Fruit fly (Drosophila melanogaster): ENCODE results near the gene Sfmbt.
A peak's percentile ranks its signal among the peaks of the same experiment; 100 is the strongest.

Gene Sfmbt

DNA sequence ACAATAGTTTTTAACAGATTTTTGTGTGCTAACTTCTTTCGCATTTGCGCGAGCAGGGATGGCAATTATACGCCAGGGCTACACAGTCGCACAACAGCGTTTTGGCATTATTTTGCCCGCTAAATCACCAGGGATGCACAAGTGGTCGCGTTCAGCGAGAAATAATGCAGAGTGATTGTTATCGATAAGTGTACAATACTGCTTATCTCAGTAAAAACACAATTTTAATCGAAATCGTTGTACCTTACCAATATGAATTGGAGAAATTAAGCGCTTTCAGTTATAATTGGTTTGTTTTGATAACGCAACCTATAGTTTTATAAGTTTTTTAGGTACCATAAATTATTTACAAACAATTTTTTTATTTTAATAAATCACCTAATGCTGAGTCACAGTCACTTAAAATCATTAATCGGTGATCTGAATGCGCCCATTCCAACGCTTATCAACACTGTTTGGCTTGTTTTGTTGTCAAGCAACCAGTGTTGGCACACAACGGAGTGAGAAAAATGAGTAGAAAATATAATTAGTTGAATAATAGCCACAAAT, at the start of gene Sfmbt, which contains the start of gene CG5439 (continued):
- no peak for TF ChIP-seq scrt (GFP tag; optimal IDR thresholded peaks at IDR 0.05)
- TF ChIP-seq HLH4C (GFP tag; IDR thresholded peaks at IDR 0.05; ENCODE audit: partially characterized antibody), result peak; percentile 62; the same call in 2 of the 3 replicates
- no peak for TF ChIP-seq CG14860 (GFP tag; IDR thresholded peaks at IDR 0.05; ENCODE audit: partially characterized antibody)
- peak; percentile 54 for TF ChIP-seq ab (GFP tag; optimal IDR thresholded peaks at IDR 0.05)
- no peak for TF ChIP-seq CG31365 (tag; optimal IDR thresholded peaks at IDR 0.05)
- peak; percentile 100 for TF ChIP-seq CG31441 (GFP tag; IDR thresholded peaks at IDR 0.05)
- TF ChIP-seq Elba2 (GFP tag; optimal IDR thresholded peaks at IDR 0.05), result peak; percentile 68
- peak; percentile 81 for TF ChIP-seq CG13424 (tag; optimal IDR thresholded peaks at IDR 0.05)
- TF ChIP-seq Sry-β (GFP tag; optimal IDR thresholded peaks at IDR 0.05), result peak; percentile 80
- peak; percentile 33 for TF ChIP-seq Hmx (GFP tag; optimal IDR thresholded peaks at IDR 0.05)
- TF ChIP-seq CG12659 (GFP tag; optimal IDR thresholded peaks at IDR 0.05), result peak; percentile 94
- no peak for TF ChIP-seq CG8359 (GFP tag; optimal IDR thresholded peaks at IDR 0.05; ENCODE audit: borderline replicate concordance)
- TF ChIP-seq Myb (GFP tag; optimal IDR thresholded peaks at IDR 0.05), result peak; percentile 58
- peak; percentile 61; the same call in 1 of the 2 replicates for TF ChIP-seq CG16779 (GFP tag; IDR thresholded peaks at IDR 0.05)
- TF ChIP-seq CG15479 (GFP tag; optimal IDR thresholded peaks at IDR 0.05), result peak; percentile 97
- TF ChIP-seq Jarid2 (GFP tag; optimal IDR thresholded peaks at IDR 0.05), result no peak
- TF ChIP-seq CoRest (tag; optimal IDR thresholded peaks at IDR 0.05), result peak; percentile 70
- TF ChIP-seq CG7745 (tag; optimal IDR thresholded peaks at IDR 0.05), result no peak
- TF ChIP-seq CG3726 (GFP tag; IDR thresholded peaks at IDR 0.05), result no peak
- TF ChIP-seq CG14965 (GFP tag; optimal IDR thresholded peaks at IDR 0.05; ENCODE audit: borderline replicate concordance), result no peak
- peak; percentile 70 for TF ChIP-seq her (GFP tag; optimal IDR thresholded peaks at IDR 0.05)
- peak; percentile 43; the same call in 1 of the 3 replicates for TF ChIP-seq CG11093 (GFP tag; IDR thresholded peaks at IDR 0.05)
- TF ChIP-seq Bdp1 (GFP tag; optimal IDR thresholded peaks at IDR 0.05), result peak; percentile 67
- peak; percentile 68 for TF ChIP-seq Mes4 (GFP tag; optimal IDR thresholded peaks at IDR 0.05)
- TF ChIP-seq CG6272 (GFP tag; IDR thresholded peaks at IDR 0.05), result peak; percentile 77
- no peak for TF ChIP-seq gsb-n (tag; optimal IDR thresholded peaks at IDR 0.05)
- peak in 1 of 2 experiments; percentile 53 for TF ChIP-seq insv (GFP tag; optimal IDR thresholded peaks at IDR 0.05)
- TF ChIP-seq CG9215 (GFP tag; IDR thresholded peaks at IDR 0.05), result peak; percentile 76
- peak; percentile 74 for TF ChIP-seq CG3065 (GFP tag; optimal IDR thresholded peaks at IDR 0.05)
- TF ChIP-seq CG7372 (GFP tag; IDR thresholded peaks at IDR 0.05), result peak; percentile 46; the same call in 1 of the 2 replicates
- TF ChIP-seq CG6854 (GFP tag; optimal IDR thresholded peaks at IDR 0.05), result peak; percentile 16
- peak; percentile 94 for TF ChIP-seq zfh2 (GFP tag; optimal IDR thresholded peaks at IDR 0.05)
- TF ChIP-seq Vsx1 (GFP tag; optimal IDR thresholded peaks at IDR 0.05), result no peak
- peak; percentile 25 for TF ChIP-seq CG12236 (GFP tag; optimal IDR thresholded peaks at IDR 0.05)
- TF ChIP-seq emc (GFP tag; optimal IDR thresholded peaks at IDR 0.05), result peak; percentile 62
- peak; percentile 71 for TF ChIP-seq ERR (GFP tag; optimal IDR thresholded peaks at IDR 0.05)
- TF ChIP-seq CG9727 (GFP tag; optimal IDR thresholded peaks at IDR 0.05), result peak; percentile 79
- peak; percentile 43 for TF ChIP-seq ato (GFP tag; IDR thresholded peaks at IDR 0.05; ENCODE audit: partially characterized antibody)
- TF ChIP-seq sr (GFP tag; IDR thresholded peaks at IDR 0.05), result no peak
- TF ChIP-seq CG12391 (tag; optimal IDR thresholded peaks at IDR 0.05), result peak; percentile 84
- peak; percentile 89 for TF ChIP-seq pzg (GFP tag; optimal IDR thresholded peaks at IDR 0.05)
- peak; percentile 84 for TF ChIP-seq phol (tag; optimal IDR thresholded peaks at IDR 0.05)
- peak; percentile 56; the same call in 1 of the 3 replicates for TF ChIP-seq CG7357 (GFP tag; IDR thresholded peaks at IDR 0.05)
- peak; percentile 85 for TF ChIP-seq rib (GFP tag; IDR thresholded peaks at IDR 0.05)
- TF ChIP-seq Sox100B (GFP tag; optimal IDR thresholded peaks at IDR 0.05), result no peak
- TF ChIP-seq CG15514 (GFP tag; optimal IDR thresholded peaks at IDR 0.05), result peak; percentile 62
- TF ChIP-seq CG11085 (GFP tag; IDR thresholded peaks at IDR 0.05), result peak; percentile 72
- no peak for TF ChIP-seq unpg (GFP tag; optimal IDR thresholded peaks at IDR 0.05)
- TF ChIP-seq al (GFP tag; IDR thresholded peaks at IDR 0.05), result peak; percentile 71
